Fruit fly (Drosophila melanogaster) whole organism, embryonic: ENCODE measurements around the gene Lrrk.
A peak's percentile ranks its signal among the peaks of the same experiment; 100 is the strongest.

ENCODE experiments used
- Aef1 ChIP-seq: fragments of 200-800 bp; sonication (Bioruptor generic); IDR thresholded peaks from 3 replicates; pipeline ENCODE4 v1.3.6; 2022; ENCODE audit warnings: missing biosample characterization, missing genetic modification characterization
- Atf6 ChIP-seq: fragments of 200-800 bp; sonication (Bioruptor generic); IDR thresholded peaks from 2 replicates; pipeline ENCODE4 v1.3.6; 2022; ENCODE audit warnings: missing biosample characterization, missing genetic modification characterization
- B-H1 ChIP-seq: fragments of 200-800 bp; sonication (Bioruptor generic); IDR thresholded peaks from 3 replicates; pipeline ENCODE4 v1.3.6; 2022; ENCODE audit warnings: missing biosample characterization, missing genetic modification characterization
- Blimp-1 ChIP-seq: fragments of 200-800 bp; sonication (Bioruptor generic); optimal IDR thresholded peaks from 3 replicates; lab custom pipeline; 2018; ENCODE audit warnings: missing biosample characterization, missing genetic modification characterization, mild to moderate bottlenecking, moderate library complexity, missing genetic modification reagents
- CG1233 ChIP-seq: fragments of 200-800 bp; sonication (Bioruptor generic); optimal IDR thresholded peaks from 4 replicates; lab custom pipeline; 2018; ENCODE audit warnings: missing biosample characterization, mild to moderate bottlenecking, missing genetic modification characterization
- CG1602 ChIP-seq: fragments of 200-800 bp; sonication (Bioruptor generic); optimal IDR thresholded peaks from 3 replicates; lab custom pipeline; 2016; ENCODE audit warnings: missing biosample characterization, missing genetic modification characterization
- CG17186 ChIP-seq: fragments of 200-800 bp; sonication (Bioruptor generic); optimal IDR thresholded peaks from 3 replicates; lab custom pipeline; 2017; ENCODE audit warnings: missing biosample characterization, missing genetic modification reagents, missing genetic modification characterization
- CG17385 ChIP-seq: fragments of 200-800 bp; sonication (Bioruptor generic); optimal IDR thresholded peaks from 3 replicates; lab custom pipeline; 2018; ENCODE audit warnings: missing biosample characterization, mild to moderate bottlenecking, missing genetic modification characterization
- CG18011 ChIP-seq: fragments of 200-800 bp; sonication (Bioruptor generic); optimal IDR thresholded peaks from 2 replicates; lab custom pipeline; 2017; ENCODE audit warnings: missing biosample characterization, missing genetic modification characterization, mild to moderate bottlenecking, moderate library complexity, missing genotype
- CG3065 ChIP-seq: fragments of 200-800 bp; sonication (Bioruptor generic); optimal IDR thresholded peaks from 2 replicates; lab custom pipeline; 2016; ENCODE audit warnings: missing biosample characterization, missing genetic modification characterization
- CG3407 ChIP-seq: fragments of 200-800 bp; sonication (Bioruptor generic); optimal IDR thresholded peaks from 2 replicates; lab custom pipeline; 2018; ENCODE audit warnings: missing biosample characterization, mild to moderate bottlenecking, missing genetic modification characterization
- CG42726 ChIP-seq: fragments of 200-800 bp; sonication (Bioruptor generic); IDR thresholded peaks from 2 replicates; pipeline ENCODE4 v1.3.6; 2022; ENCODE audit warnings: missing biosample characterization, missing genetic modification characterization; ENCODE audit not compliant: partially characterized antibody
- CG4820 ChIP-seq: fragments of 200-800 bp; sonication (Bioruptor generic); optimal IDR thresholded peaks from 3 replicates; lab custom pipeline; 2016; ENCODE audit warnings: missing biosample characterization, missing genetic modification characterization
- CG6683 ChIP-seq: fragments of 200-800 bp; sonication (Bioruptor generic); optimal IDR thresholded peaks from 2 replicates; lab custom pipeline; 2017; ENCODE audit warnings: missing biosample characterization, mild to moderate bottlenecking, missing genetic modification characterization, missing genetic modification reagents
- CG7963 ChIP-seq: fragments of 200-800 bp; sonication (Bioruptor generic); IDR thresholded peaks from 3 replicates; pipeline ENCODE4 v1.3.6; 2022; ENCODE audit warnings: missing biosample characterization, missing genetic modification characterization; ENCODE audit not compliant: partially characterized antibody
- CG8281 ChIP-seq: fragments of 200-800 bp; sonication (Bioruptor generic); optimal IDR thresholded peaks from 2 replicates; lab custom pipeline; 2018; ENCODE audit warnings: missing biosample characterization, mild to moderate bottlenecking, missing genetic modification characterization, moderate library complexity
- CG8765 ChIP-seq: fragments of 200-800 bp; sonication (Bioruptor generic); IDR thresholded peaks from 2 replicates; pipeline ENCODE4 v1.3.6; 2022; ENCODE audit warnings: missing biosample characterization, missing genetic modification characterization
- CG9215 ChIP-seq: fragments of 200-800 bp; sonication (Bioruptor generic); IDR thresholded peaks from 2 replicates; pipeline ENCODE4 v1.3.6; 2022; ENCODE audit warnings: missing biosample characterization, missing genetic modification characterization
- CkIIα-i1 ChIP-seq: fragments of 200-800 bp; sonication (Bioruptor generic); IDR thresholded peaks from 2 replicates; pipeline ENCODE4 v1.3.6; 2022; ENCODE audit warnings: missing biosample characterization, missing genetic modification characterization
- Dad ChIP-seq: fragments of 200-800 bp; sonication (Bioruptor generic); optimal IDR thresholded peaks from 3 replicates; lab custom pipeline; 2016; ENCODE audit warnings: missing biosample characterization, missing genetic modification characterization
- Dref ChIP-seq: fragments of 200-800 bp; sonication (Bioruptor generic); IDR thresholded peaks from 2 replicates; pipeline ENCODE4 v1.3.6; 2022; ENCODE audit warnings: missing biosample characterization, missing genetic modification characterization
- E2f2 ChIP-seq: fragments of 200-800 bp; sonication (Bioruptor generic); IDR thresholded peaks from 2 replicates; pipeline ENCODE4 v1.3.6; 2022; ENCODE audit warnings: missing biosample characterization, missing genetic modification characterization
- Jarid2 ChIP-seq: fragments of 200-800 bp; sonication (Bioruptor generic); optimal IDR thresholded peaks from 3 replicates; lab custom pipeline; 2017; ENCODE audit warnings: mild to moderate bottlenecking, missing biosample characterization, missing genetic modification reagents, missing genetic modification characterization
- NK7.1 ChIP-seq: fragments of 200-800 bp; sonication (Bioruptor generic); optimal IDR thresholded peaks from 3 replicates; lab custom pipeline; 2016; ENCODE audit warnings: missing biosample characterization, missing genetic modification characterization
- Neu2 ChIP-seq: fragments of 200-800 bp; sonication (Bioruptor generic); optimal IDR thresholded peaks from 3 replicates; lab custom pipeline; 2016; ENCODE audit warnings: missing biosample characterization, missing genetic modification characterization, borderline replicate concordance
- Nf-YB ChIP-seq: fragments of 200-800 bp; sonication (Bioruptor generic); optimal IDR thresholded peaks from 3 replicates; lab custom pipeline; 2019; ENCODE audit warnings: missing biosample characterization, mild to moderate bottlenecking, missing genetic modification characterization, moderate library complexity
- Rx ChIP-seq: fragments of 200-800 bp; sonication (Bioruptor generic); IDR thresholded peaks from 2 replicates; pipeline ENCODE4 v1.3.6; 2022; ENCODE audit warnings: missing biosample characterization, missing genetic modification characterization
- Sox102F ChIP-seq: fragments of 200-800 bp; sonication (Bioruptor generic); optimal IDR thresholded peaks from 2 replicates; lab custom pipeline; 2018; ENCODE audit warnings: missing biosample characterization, mild to moderate bottlenecking, missing genetic modification characterization, moderate library complexity
- Spps ChIP-seq: fragments of 200-800 bp; sonication (Bioruptor generic); optimal IDR thresholded peaks from 2 replicates; lab custom pipeline; 2018; ENCODE audit warnings: missing biosample characterization, mild to moderate bottlenecking, missing genetic modification characterization
- Trl ChIP-seq, 3 experiments: fragments of >200 bp in 2 of 3; fragments of 200-800 bp in 1 of 3; sonication (Bioruptor generic) in 1 of 3; optimal IDR thresholded peaks; 2 replicates in 1 of 3; 3 replicates in 2 of 3; lab custom pipeline; 2016 to 2017; ENCODE audit warnings: missing biosample characterization in 1 of 3, missing genetic modification characterization in 1 of 3
- bbx ChIP-seq: fragments of 200-800 bp; sonication (Bioruptor generic); IDR thresholded peaks from 2 replicates; pipeline ENCODE4 v1.3.6; 2022; ENCODE audit warnings: missing biosample characterization, missing genetic modification characterization; ENCODE audit not compliant: partially characterized antibody
- cad ChIP-seq: fragments of >200 bp; optimal IDR thresholded peaks from 2 replicates; lab custom pipeline; 2017; ENCODE audit warnings: missing biosample characterization, missing genetic modification characterization
- dan ChIP-seq: fragments of 200-800 bp; sonication (Bioruptor generic); IDR thresholded peaks from 2 replicates; pipeline ENCODE4 v1.3.6; 2022; ENCODE audit warnings: missing biosample characterization, missing genetic modification characterization
- fd64A ChIP-seq: fragments of 200-800 bp; sonication (Bioruptor generic); optimal IDR thresholded peaks from 3 replicates; lab custom pipeline; 2018; ENCODE audit warnings: missing biosample characterization, mild to moderate bottlenecking, missing genetic modification characterization
- gcm2 ChIP-seq: fragments of 200-800 bp; sonication (Bioruptor generic); optimal IDR thresholded peaks from 2 replicates; lab custom pipeline; 2016; ENCODE audit warnings: missing biosample characterization, missing genetic modification characterization
- ind ChIP-seq: fragments of 200-800 bp; sonication (Bioruptor generic); optimal IDR thresholded peaks from 3 replicates; lab custom pipeline; 2016; ENCODE audit warnings: missing biosample characterization, missing genetic modification characterization
- knrl ChIP-seq: fragments of 200-800 bp; sonication (Bioruptor generic); IDR thresholded peaks from 3 replicates; pipeline ENCODE4 v1.3.6; 2022; ENCODE audit warnings: missing biosample characterization, missing genetic modification characterization; ENCODE audit not compliant: partially characterized antibody
- mld ChIP-seq: fragments of 200-800 bp; sonication (Bioruptor generic); IDR thresholded peaks from 3 replicates; pipeline ENCODE4 v1.3.6; 2022; ENCODE audit warnings: missing biosample characterization, missing genetic modification characterization; ENCODE audit not compliant: partially characterized antibody
- onecut ChIP-seq: fragments of 200-800 bp; sonication (Bioruptor generic); IDR thresholded peaks from 2 replicates; pipeline ENCODE4 v1.3.6; 2022; ENCODE audit warnings: missing biosample characterization, missing genetic modification characterization
- pho ChIP-seq: fragments of 200-800 bp; sonication (Bioruptor generic); optimal IDR thresholded peaks from 2 replicates; lab custom pipeline; 2016; ENCODE audit warnings: missing biosample characterization, missing genetic modification characterization
- scrt ChIP-seq: fragments of 200-800 bp; sonication (Bioruptor generic); optimal IDR thresholded peaks from 2 replicates; lab custom pipeline; 2018; ENCODE audit warnings: missing biosample characterization, mild to moderate bottlenecking, missing genetic modification characterization, moderate library complexity
- sd ChIP-seq: fragments of 200-800 bp; sonication (Bioruptor generic); optimal IDR thresholded peaks from 3 replicates; lab custom pipeline; 2018; ENCODE audit warnings: missing biosample characterization, mild to moderate bottlenecking, missing genetic modification characterization, moderate library complexity
- sens-2 ChIP-seq: fragments of 200-800 bp; sonication (Bioruptor generic); IDR thresholded peaks from 2 replicates; pipeline ENCODE4 v1.3.6; 2022; ENCODE audit warnings: missing biosample characterization, missing genetic modification characterization
- sob ChIP-seq: fragments of 200-800 bp; sonication (Bioruptor generic); IDR thresholded peaks from 2 replicates; pipeline ENCODE4 v1.3.6; 2022; ENCODE audit warnings: missing biosample characterization, missing genetic modification characterization
- ssp ChIP-seq: fragments of 200-800 bp; sonication (Bioruptor generic); IDR thresholded peaks from 2 replicates; pipeline ENCODE4 v1.3.6; 2022; ENCODE audit warnings: missing biosample characterization, missing genetic modification characterization
- tgo ChIP-seq: fragments of 200-800 bp; sonication (Bioruptor generic); IDR thresholded peaks from 3 replicates; pipeline ENCODE4 v1.3.6; 2022; ENCODE audit warnings: missing biosample characterization, missing genetic modification characterization
- zf30C ChIP-seq: fragments of 200-800 bp; sonication (Bioruptor generic); optimal IDR thresholded peaks from 3 replicates; lab custom pipeline; 2018; ENCODE audit warnings: missing biosample characterization, mild to moderate bottlenecking, missing genetic modification characterization

The Lrrk gene

DNA sequence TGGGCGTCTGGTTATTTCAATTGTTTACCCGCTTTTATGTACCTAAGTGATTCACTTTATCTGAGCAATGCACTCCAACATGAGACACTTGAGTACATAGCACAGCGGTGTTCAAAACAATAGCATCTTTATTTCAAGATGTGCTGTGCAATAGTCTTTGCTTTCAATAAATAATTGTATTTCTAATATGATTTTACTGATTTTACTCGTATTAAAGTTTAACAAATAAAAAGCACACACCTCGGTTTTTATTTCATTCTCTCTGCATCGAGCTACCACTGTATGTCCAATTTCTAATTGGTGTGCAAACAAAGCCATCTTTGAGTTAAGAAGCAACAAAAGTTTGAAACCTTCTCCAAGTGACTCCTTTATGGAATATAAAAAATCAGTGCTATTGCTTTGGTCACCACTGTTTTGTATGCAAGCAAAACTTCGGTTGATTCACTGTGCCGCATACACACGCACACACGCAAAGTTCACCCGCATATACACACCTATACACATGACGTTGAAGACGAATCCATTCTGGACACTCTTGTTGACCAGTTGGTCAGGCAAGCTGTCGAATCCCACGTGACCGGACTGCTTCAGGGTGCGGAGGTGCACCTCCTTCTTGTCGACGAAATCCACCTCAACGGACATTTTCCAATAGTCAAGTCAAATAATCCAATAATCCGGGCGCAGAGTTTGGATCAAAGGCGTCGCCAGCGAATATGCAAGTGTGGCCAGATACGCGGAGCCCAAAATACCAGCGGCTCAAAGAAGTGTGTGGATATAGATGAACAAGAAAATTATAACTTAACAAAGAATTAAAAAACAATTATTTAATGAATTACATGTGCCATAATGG, 47.4 kb upstream of the Lrrk start, which contains the start of gene Septin2 (continued):
- no peak for TF ChIP-seq gcm2
- peak; percentile 53 for TF ChIP-seq CG8281
- TF ChIP-seq pho (GFP tag; lab: Kevin White, UChicago) = peak; percentile 46
- no peak for TF ChIP-seq zf30C (GFP tag; lab: Kevin White, UChicago)
- no peak for TF ChIP-seq Neu2
- peak; percentile 42; the same call in 1 of the 2 replicates for TF ChIP-seq Rx (GFP tag; lab: Robert Waterston, UW)
- peak; percentile 31 for TF ChIP-seq CG18011 (GFP tag; lab: Kevin White, UChicago)
- TF ChIP-seq CkIIα-i1 = 0 out of 2 replicates have a peak, but pooled peaks have one; percentile 11
- no peak for TF ChIP-seq CG3065
- peak; percentile 21; the same call in 1 of the 3 replicates for TF ChIP-seq CG7963 (GFP tag; lab: Robert Waterston, UW)
- TF ChIP-seq ind = peak; percentile 69
- peak; percentile 82 for TF ChIP-seq Sox102F (GFP tag; lab: Kevin White, UChicago)
- TF ChIP-seq Jarid2 (GFP tag; lab: Kevin White, UChicago) = no peak
- peak; percentile 79 for TF ChIP-seq Blimp-1 (GFP tag; lab: Kevin White, UChicago)
- no peak for TF ChIP-seq knrl (GFP tag; lab: Robert Waterston, UW)
- peak; percentile 37; the same call in 1 of the 2 replicates for TF ChIP-seq E2f2 (GFP tag; lab: Robert Waterston, UW)
- TF ChIP-seq CG9215 (GFP tag; lab: Robert Waterston, UW) = 0 out of 2 replicates have a peak, but pooled peaks have one; percentile 24
- peak; percentile 56; the same call in 1 of the 2 replicates for TF ChIP-seq ssp (GFP tag; lab: Robert Waterston, UW)
- TF ChIP-seq onecut (GFP tag; lab: Robert Waterston, UW) = peak; percentile 19; the same call in 1 of the 2 replicates
- TF ChIP-seq B-H1 (GFP tag; lab: Robert Waterston, UW) = peak; percentile 61; the same call in 1 of the 3 replicates
- TF ChIP-seq CG4820 (GFP tag; lab: Kevin White, UChicago) = peak; percentile 82
- TF ChIP-seq dan (GFP tag; lab: Robert Waterston, UW) = no peak
- peak; percentile 81 for TF ChIP-seq CG3407 (GFP tag; lab: Kevin White, UChicago)
- peak; percentile 38; the same call in 1 of the 3 replicates for TF ChIP-seq Aef1 (GFP tag; lab: Robert Waterston, UW)
- TF ChIP-seq mld (GFP tag; lab: Robert Waterston, UW) = no peak
- TF ChIP-seq scrt (GFP tag; lab: Kevin White, UChicago) = peak; percentile 63
- TF ChIP-seq CG8765 (GFP tag; lab: Robert Waterston, UW) = peak; percentile 7; the same call in 1 of the 2 replicates
- TF ChIP-seq Spps (tag; lab: Kevin White, UChicago) = peak; percentile 75
- peak; percentile 63; the same call in 2 of the 3 replicates for TF ChIP-seq tgo (GFP tag; lab: Robert Waterston, UW)
- TF ChIP-seq CG42726 (GFP tag; lab: Robert Waterston, UW) = no peak
- no peak for TF ChIP-seq sd
- no peak for TF ChIP-seq bbx (GFP tag; lab: Robert Waterston, UW)
- no peak for TF ChIP-seq sens-2 (GFP tag; lab: Robert Waterston, UW)
- no peak for TF ChIP-seq cad (GFP tag; lab: Kevin White, UChicago)
- peak; percentile 84 for TF ChIP-seq CG1233 (GFP tag; lab: Kevin White, UChicago)
- peak; percentile 77 for TF ChIP-seq CG17385 (GFP tag; lab: Kevin White, UChicago)
- TF ChIP-seq fd64A (GFP tag; lab: Kevin White, UChicago) = peak; percentile 66
- peak; percentile 38 for TF ChIP-seq CG6683 (GFP tag; lab: Kevin White, UChicago)
- no peak for TF ChIP-seq CG17186
- TF ChIP-seq Dref (GFP tag; lab: Robert Waterston, UW) = no peak
- peak; percentile 47; the same call in 1 of the 2 replicates for TF ChIP-seq Atf6
- peak; percentile 73 for TF ChIP-seq CG1602
- TF ChIP-seq Nf-YB (GFP tag; lab: Kevin White, UChicago) = peak; percentile 68
- TF ChIP-seq Dad = peak; percentile 57
- TF ChIP-seq sob (GFP tag; lab: Robert Waterston, UW) = no peak
- no peak for TF ChIP-seq Trl (optimal IDR thresholded peaks at IDR 0.05; lab: Kevin White, UChicago)
- TF ChIP-seq Trl (GFP tag; optimal IDR thresholded peaks at IDR 0.05; lab: Kevin White, UChicago) = peak; percentile 43
- peak; percentile 41 for TF ChIP-seq NK7.1
